Worm (Caenorhabditis elegans) whole organism, young adult: ENCODE results near the gene mdt-10.

Experiments
- B0019.2 ChIP-seq: fragments of 200-800 bp; sonication (Bioruptor generic); conservative IDR thresholded peaks from 2 replicates; pipeline ENCODE4 v1.3.6; 2022; ENCODE audit warnings: missing genetic modification reagents, missing genetic modification characterization, missing compliant biosample characterization
- B0035.1 ChIP-seq: sonication (generic microtip); optimal IDR thresholded peaks from 2 replicates; lab custom pipeline; 2016; ENCODE audit warnings: missing genetic modification characterization, mild to moderate bottlenecking, missing compliant biosample characterization, missing genotype, missing genetic modification reagents
- B0261.1 ChIP-seq: sonication (generic microtip); optimal IDR thresholded peaks from 2 replicates; lab custom pipeline; 2016; ENCODE audit warnings: mild to moderate bottlenecking, missing genetic modification characterization, moderate library complexity, missing compliant biosample characterization
- B0336.3 ChIP-seq: fragments of 200-800 bp; sonication (Bioruptor generic); IDR thresholded peaks from 2 replicates; pipeline ENCODE4 v1.3.6; 2022; ENCODE audit warnings: missing genetic modification characterization, missing compliant biosample characterization
- C17E4.6 ChIP-seq: fragments of 200-800 bp; sonication (Bioruptor generic); IDR thresholded peaks from 2 replicates; pipeline ENCODE4 v1.3.6; 2022; ENCODE audit warnings: missing genetic modification reagents, missing genetic modification characterization, missing compliant biosample characterization
- F33H1.4 ChIP-seq: fragments of 200-800 bp; sonication (Bioruptor generic); IDR thresholded peaks from 2 replicates; pipeline ENCODE4 v1.3.6; 2022; ENCODE audit warnings: missing genetic modification reagents, missing genetic modification characterization, missing compliant biosample characterization
- F57A8.1 ChIP-seq: fragments of 200-800 bp; sonication (Bioruptor generic); optimal IDR thresholded peaks from 2 replicates; lab custom pipeline; 2018; ENCODE audit warnings: mild to moderate bottlenecking, missing genetic modification characterization, moderate library complexity, missing compliant biosample characterization
- K11D2.4 ChIP-seq: fragments of 200-800 bp; sonication (Bioruptor generic); IDR thresholded peaks from 2 replicates; pipeline ENCODE4 v1.3.6; 2022; ENCODE audit warnings: missing genetic modification reagents, missing genetic modification characterization, missing compliant biosample characterization
- T07F8.4 ChIP-seq: sonication (generic microtip); optimal IDR thresholded peaks from 2 replicates; lab custom pipeline; 2016; ENCODE audit warnings: mild to moderate bottlenecking, missing genetic modification characterization, moderate library complexity, missing compliant biosample characterization
- T26A5.8 ChIP-seq: sonication (generic microtip); optimal IDR thresholded peaks from 2 replicates; lab custom pipeline; 2016; ENCODE audit warnings: missing genetic modification characterization, missing compliant biosample characterization
- Y53F4B.3 ChIP-seq: fragments of 200-800 bp; sonication (Bioruptor generic); IDR thresholded peaks from 2 replicates; pipeline ENCODE4 v1.3.6; 2022; ENCODE audit warnings: missing genetic modification reagents, missing genetic modification characterization, missing compliant biosample characterization
- ama-1 ChIP-seq, 3 experiments: fragments of 150-350 bp in 1 of 3; sonication (generic microtip) in 2 of 3; optimal IDR thresholded peaks; 2 replicates each; lab custom pipeline; 2014 to 2018; ENCODE audit warnings: missing biosample characterization in 2 of 3, missing genetic modification characterization in 2 of 3, missing genetic modification reagents in 2 of 3
- aptf-2 ChIP-seq: fragments of 200-800 bp; sonication (Bioruptor generic); conservative IDR thresholded peaks from 2 replicates; pipeline ENCODE4 v1.3.6; 2022; ENCODE audit warnings: missing genetic modification reagents, missing genetic modification characterization, missing compliant biosample characterization
- atf-7 ChIP-seq: sonication (generic microtip); optimal IDR thresholded peaks from 2 replicates; lab custom pipeline; 2017; ENCODE audit warnings: mild to moderate bottlenecking, missing genetic modification characterization, missing compliant biosample characterization
- attf-6 ChIP-seq: fragments of 200-800 bp; sonication (Bioruptor generic); IDR thresholded peaks from 2 replicates; pipeline ENCODE4 v1.3.6; 2022; ENCODE audit warnings: missing genetic modification reagents, missing genetic modification characterization, missing compliant biosample characterization
- cebp-2 ChIP-seq: fragments of 200-800 bp; sonication (Bioruptor generic); IDR thresholded peaks from 2 replicates; pipeline ENCODE4 v1.3.6; 2022; ENCODE audit warnings: missing genetic modification characterization, missing compliant biosample characterization
- ceh-100 ChIP-seq: fragments of 200-800 bp; sonication (Bioruptor generic); IDR thresholded peaks from 2 replicates; pipeline ENCODE4 v1.3.6; 2022; ENCODE audit warnings: missing genetic modification reagents, missing genetic modification characterization, missing compliant biosample characterization
- ceh-27 ChIP-seq: fragments of 200-800 bp; sonication (Bioruptor generic); optimal IDR thresholded peaks from 2 replicates; lab custom pipeline; 2018; ENCODE audit warnings: mild to moderate bottlenecking, missing genetic modification characterization, moderate library complexity, missing compliant biosample characterization
- ceh-40 ChIP-seq: fragments of 200-800 bp; sonication (Bioruptor generic); IDR thresholded peaks from 2 replicates; pipeline ENCODE4 v1.3.6; 2022; ENCODE audit warnings: missing genetic modification characterization, missing compliant biosample characterization
- dox-1 ChIP-seq: fragments of 200-800 bp; sonication (Bioruptor generic); IDR thresholded peaks from 2 replicates; pipeline ENCODE4 v1.3.6; 2022; ENCODE audit warnings: missing genetic modification reagents, missing genetic modification characterization, missing compliant biosample characterization
- dpff-1 ChIP-seq: sonication (generic microtip); optimal IDR thresholded peaks from 2 replicates; lab custom pipeline; 2017; ENCODE audit warnings: mild to moderate bottlenecking, missing genetic modification characterization, missing compliant biosample characterization
- egl-18 ChIP-seq: fragments of 200-800 bp; sonication (Bioruptor generic); IDR thresholded peaks from 2 replicates; pipeline ENCODE4 v1.3.6; 2022; ENCODE audit warnings: missing genetic modification reagents, missing genetic modification characterization, missing compliant biosample characterization
- ets-4 ChIP-seq: fragments of 200-800 bp; sonication (Bioruptor generic); optimal IDR thresholded peaks from 2 replicates; lab custom pipeline; 2018; ENCODE audit warnings: mild to moderate bottlenecking, missing genetic modification characterization, missing compliant biosample characterization
- him-1 ChIP-seq: sonication (generic microtip); optimal IDR thresholded peaks from 2 replicates; lab custom pipeline; 2016; ENCODE audit warnings: missing genotype, missing genetic modification reagents, missing genetic modification characterization, missing compliant biosample characterization
- hlh-12 ChIP-seq: sonication (generic microtip); optimal IDR thresholded peaks from 2 replicates; lab custom pipeline; 2016; ENCODE audit warnings: missing genetic modification characterization, missing compliant biosample characterization
- hmg-20 ChIP-seq: fragments of 200-800 bp; sonication (Bioruptor generic); IDR thresholded peaks from 2 replicates; pipeline ENCODE4 v1.3.6; 2022; ENCODE audit warnings: missing genetic modification reagents, missing genetic modification characterization, missing compliant biosample characterization
- hsf-1 ChIP-seq: fragments of 200-800 bp; sonication (Bioruptor generic); IDR thresholded peaks from 2 replicates; pipeline ENCODE4 v1.3.6; 2022; ENCODE audit warnings: missing genetic modification reagents, missing genetic modification characterization, missing compliant biosample characterization
- madf-10 ChIP-seq: sonication (generic microtip); optimal IDR thresholded peaks from 2 replicates; lab custom pipeline; 2016; ENCODE audit warnings: mild to moderate bottlenecking, missing genetic modification characterization, missing compliant biosample characterization
- mel-28 ChIP-seq: sonication (generic microtip); optimal IDR thresholded peaks from 2 replicates; lab custom pipeline; 2016; ENCODE audit warnings: borderline replicate concordance, mild to moderate bottlenecking, missing genetic modification characterization, missing compliant biosample characterization
- mes-4 ChIP-seq: sonication (generic microtip); optimal IDR thresholded peaks from 2 replicates; lab custom pipeline; 2016; ENCODE audit warnings: missing genotype, missing genetic modification characterization, missing compliant biosample characterization
- nfya-1 ChIP-seq: sonication (generic microtip); optimal IDR thresholded peaks from 2 replicates; lab custom pipeline; 2017; ENCODE audit warnings: antibody characterized with exemption, missing compliant biosample characterization, missing genetic modification characterization, borderline replicate concordance; ENCODE audit not compliant: insufficient read depth
- nfya-2 ChIP-seq: fragments of 200-800 bp; sonication (Bioruptor generic); IDR thresholded peaks from 2 replicates; pipeline ENCODE4 v1.3.6; 2022; ENCODE audit warnings: missing genetic modification reagents, missing genetic modification characterization, missing compliant biosample characterization
- nhr-120 ChIP-seq: fragments of 200-800 bp; sonication (Bioruptor generic); IDR thresholded peaks from 2 replicates; pipeline ENCODE4 v1.3.6; 2022; ENCODE audit warnings: missing genetic modification characterization, missing compliant biosample characterization
- nhr-80 ChIP-seq: sonication (generic microtip); optimal IDR thresholded peaks from 2 replicates; lab custom pipeline; 2016; ENCODE audit warnings: missing genetic modification characterization, missing compliant biosample characterization
- nhr-90 ChIP-seq: sonication (generic microtip); optimal IDR thresholded peaks from 2 replicates; lab custom pipeline; 2016; ENCODE audit warnings: missing genotype, mild to moderate bottlenecking, missing genetic modification characterization, missing compliant biosample characterization
- rcor-1 ChIP-seq: fragments of 200-800 bp; sonication (Bioruptor generic); IDR thresholded peaks from 2 replicates; pipeline ENCODE4 v1.3.6; 2022; ENCODE audit warnings: missing genetic modification reagents, missing genetic modification characterization, missing compliant biosample characterization
- rec-8 ChIP-seq, 2 experiments: sonication (generic microtip); optimal IDR thresholded peaks; 2 replicates each; lab custom pipeline; 2016; ENCODE audit warnings: mild to moderate bottlenecking in 2 of 2, missing genetic modification characterization in 2 of 2, missing genetic modification reagents in 2 of 2, missing genotype in 2 of 2, missing biosample characterization in 1 of 2, missing compliant biosample characterization in 1 of 2, moderate library complexity in 1 of 2
- repo-1 ChIP-seq: sonication (generic microtip); optimal IDR thresholded peaks from 2 replicates; lab custom pipeline; 2017; ENCODE audit warnings: mild to moderate bottlenecking, missing genetic modification characterization, missing compliant biosample characterization
- sea-2 ChIP-seq: fragments of 200-800 bp; sonication (Bioruptor generic); IDR thresholded peaks from 2 replicates; pipeline ENCODE4 v1.3.6; 2022; ENCODE audit warnings: missing genetic modification characterization, missing compliant biosample characterization
- snpc-1.1 ChIP-seq: sonication (generic microtip); optimal IDR thresholded peaks from 2 replicates; lab custom pipeline; 2017; ENCODE audit warnings: missing genetic modification characterization, mild to moderate bottlenecking, missing compliant biosample characterization, antibody characterized with exemption, moderate library complexity, missing genotype, missing genetic modification reagents; ENCODE audit not compliant: insufficient read depth
- snpc-1.3 ChIP-seq: sonication (generic microtip); optimal IDR thresholded peaks from 2 replicates; lab custom pipeline; 2017; ENCODE audit warnings: missing genetic modification characterization, mild to moderate bottlenecking, missing compliant biosample characterization, antibody characterized with exemption, moderate library complexity, missing genotype, missing genetic modification reagents; ENCODE audit not compliant: insufficient read depth
- snpc-4 ChIP-seq, 5 experiments: fragments of 150-350 bp in 1 of 5; sonication (generic microtip) in 4 of 5; optimal IDR thresholded peaks; 2 replicates each; lab custom pipeline; 2014 to 2018; ENCODE audit warnings: missing genetic modification characterization in 5 of 5, missing biosample characterization in 3 of 5, antibody characterized with exemption in 2 of 5, mild to moderate bottlenecking in 2 of 5, missing compliant biosample characterization in 2 of 5, missing genotype in 2 of 5, moderate library complexity in 2 of 5, missing genetic modification reagents in 1 of 5
- sptf-2 ChIP-seq: fragments of 200-800 bp; sonication (Bioruptor generic); optimal IDR thresholded peaks from 2 replicates; lab custom pipeline; 2018; ENCODE audit warnings: mild to moderate bottlenecking, missing genetic modification characterization, missing compliant biosample characterization
- tbp1 ChIP-seq: fragments of 200-800 bp; sonication (Bioruptor generic); optimal IDR thresholded peaks from 2 replicates; lab custom pipeline; 2018; ENCODE audit warnings: mild to moderate bottlenecking, missing genetic modification characterization, missing compliant biosample characterization
- unc-62 ChIP-seq: fragments of 150-350 bp; optimal IDR thresholded peaks from 2 replicates; lab custom pipeline; 2014; ENCODE audit warnings: missing biosample characterization, missing genetic modification reagents, missing genetic modification characterization
- xnd-1 ChIP-seq: sonication (generic microtip); optimal IDR thresholded peaks from 2 replicates; lab custom pipeline; 2016; ENCODE audit warnings: missing genotype, missing genetic modification reagents, missing genetic modification characterization, missing compliant biosample characterization
- ztf-28 ChIP-seq: fragments of 200-800 bp; sonication (Bioruptor generic); IDR thresholded peaks from 2 replicates; pipeline ENCODE4 v1.3.6; 2022; ENCODE audit warnings: missing genetic modification reagents, missing genetic modification characterization, missing compliant biosample characterization

Gene mdt-10

DNA sequence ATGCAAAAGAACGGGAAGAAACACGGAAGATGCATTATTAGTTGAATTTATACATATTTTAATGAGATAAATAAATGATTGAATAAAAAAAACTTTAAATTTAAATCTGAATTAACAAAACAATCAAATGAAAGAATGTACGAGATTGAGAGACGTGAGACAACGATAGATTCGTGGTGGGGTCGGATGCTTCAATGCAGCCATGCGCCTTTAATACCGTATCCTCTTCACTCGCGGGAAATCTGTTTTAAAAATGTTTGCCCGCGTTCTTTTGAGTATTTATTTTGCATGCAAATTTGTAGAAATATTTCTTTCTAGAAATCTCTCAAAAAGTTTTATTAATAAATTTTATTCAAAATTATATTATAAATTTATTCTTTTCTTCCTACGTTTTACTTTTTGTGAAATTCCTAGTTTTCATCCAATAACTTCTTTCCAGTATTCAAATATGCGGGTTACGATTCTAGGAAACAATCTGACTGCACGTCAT lies 25.6 kb upstream of the mdt-10 start, which contains the start of gene perm-1 (continued):
- no peak for TF ChIP-seq mes-4 (tag; lab: Kevin White, UChicago)
- no peak for TF ChIP-seq B0035.1 (tag; lab: Kevin White, UChicago)
- TF ChIP-seq C17E4.6 (GFP tag; lab: Robert Waterston, UW) = 0 out of 2 replicates have a peak, but pooled peaks have one; percentile 60
- no peak for TF ChIP-seq K11D2.4 (GFP tag; lab: Robert Waterston, UW)
- no peak for TF ChIP-seq nhr-120 (GFP tag; lab: Robert Waterston, UW)
- TF ChIP-seq sea-2 (GFP tag; lab: Robert Waterston, UW) = no peak
- peak; percentile 85 for TF ChIP-seq dox-1
- TF ChIP-seq atf-7 (tag; lab: Kevin White, UChicago) = no peak
- TF ChIP-seq T07F8.4 (tag; lab: Kevin White, UChicago) = no peak
- no peak for TF ChIP-seq hmg-20 (GFP tag; lab: Robert Waterston, UW)
- no peak for TF ChIP-seq nhr-80 (tag; lab: Kevin White, UChicago)
- TF ChIP-seq nfya-1 = no peak
- no peak for TF ChIP-seq T26A5.8 (tag; lab: Kevin White, UChicago)
- TF ChIP-seq cebp-2 (GFP tag; lab: Robert Waterston, UW) = no peak
- no peak for TF ChIP-seq nhr-90
- peak; percentile 60; the same call in 1 of the 2 replicates for TF ChIP-seq Y53F4B.3 (GFP tag; lab: Robert Waterston, UW)
- TF ChIP-seq F33H1.4 (GFP tag; lab: Robert Waterston, UW) = peak; percentile 98
- TF ChIP-seq snpc-1.1 (tag; lab: Kevin White, UChicago) = peak; percentile 73
- no peak for TF ChIP-seq nfya-2 (GFP tag; lab: Robert Waterston, UW)
- TF ChIP-seq sptf-2 (GFP tag; lab: Kevin White, UChicago) = no peak
- TF ChIP-seq ceh-27 = no peak
- no peak for TF ChIP-seq repo-1 (tag; lab: Kevin White, UChicago)
- no peak for TF ChIP-seq ama-1 (optimal IDR thresholded peaks at IDR 0.05; lab: Kevin White, UChicago)
- no peak for TF ChIP-seq ama-1 (GFP tag; optimal IDR thresholded peaks at IDR 0.05; lab: Kevin White, UChicago)
- TF ChIP-seq hlh-12 = no peak
- TF ChIP-seq attf-6 (GFP tag; lab: Robert Waterston, UW) = no peak
- TF ChIP-seq ceh-40 = no peak
- TF ChIP-seq B0019.2 (GFP tag; lab: Robert Waterston, UW) = peak; percentile 84
- no peak for TF ChIP-seq rec-8 (tag; optimal IDR thresholded peaks at IDR 0.05; lab: Kevin White, UChicago)
- TF ChIP-seq rcor-1 = peak; percentile 90
- no peak for TF ChIP-seq B0261.1 (tag; lab: Kevin White, UChicago)
- peak; percentile 82 for TF ChIP-seq snpc-1.3 (tag; lab: Kevin White, UChicago)
- TF ChIP-seq dpff-1 (tag; lab: Kevin White, UChicago) = no peak
- no peak for TF ChIP-seq egl-18
- TF ChIP-seq ztf-28 (GFP tag; lab: Robert Waterston, UW) = peak; percentile 71; the same call in 1 of the 2 replicates
- peak; percentile 95 for TF ChIP-seq xnd-1 (tag; lab: Kevin White, UChicago)
- peak; percentile 64 for TF ChIP-seq snpc-4 (GFP tag; optimal IDR thresholded peaks at IDR 0.05; lab: Kevin White, UChicago)
- TF ChIP-seq snpc-4 (tag; optimal IDR thresholded peaks at IDR 0.05; lab: Kevin White, UChicago) = peak in 2 of 4 experiments; percentile 57 to 60
- TF ChIP-seq madf-10 = no peak
- TF ChIP-seq hsf-1 (GFP tag; lab: Robert Waterston, UW) = peak; percentile 92
- TF ChIP-seq mel-28 (tag; lab: Kevin White, UChicago) = no peak
- peak; percentile 44 for TF ChIP-seq him-1 (tag; lab: Kevin White, UChicago)
- TF ChIP-seq ceh-100 (GFP tag; lab: Robert Waterston, UW) = peak; percentile 48; the same call in 1 of the 2 replicates
- TF ChIP-seq ets-4 = no peak
- TF ChIP-seq B0336.3 = peak; percentile 75
- TF ChIP-seq F57A8.1 (GFP tag; lab: Kevin White, UChicago) = no peak
- peak; percentile 61 for TF ChIP-seq tbp1 (GFP tag; lab: Kevin White, UChicago)
- no peak for TF ChIP-seq aptf-2 (GFP tag; lab: Robert Waterston, UW)
- TF ChIP-seq unc-62 (GFP tag; lab: Kevin White, UChicago) = no peak
